Fruit fly (Drosophila melanogaster) whole organism, embryonic: ENCODE measurements around the gene Sfp23F.

Experiments
- ATbp ChIP-seq: fragments of 200-800 bp; sonication (Bioruptor generic); optimal IDR thresholded peaks from 2 replicates; lab custom pipeline; 2017; ENCODE audit warnings: missing biosample characterization, mild to moderate bottlenecking, missing genetic modification characterization, missing genetic modification reagents
- B-H1 ChIP-seq: fragments of 200-800 bp; sonication (Bioruptor generic); IDR thresholded peaks from 3 replicates; pipeline ENCODE4 v1.3.6; 2022; ENCODE audit warnings: missing biosample characterization, missing genetic modification characterization
- Blimp-1 ChIP-seq: fragments of 200-800 bp; sonication (Bioruptor generic); optimal IDR thresholded peaks from 3 replicates; lab custom pipeline; 2018; ENCODE audit warnings: missing biosample characterization, missing genetic modification characterization, mild to moderate bottlenecking, moderate library complexity, missing genetic modification reagents
- CG10147 ChIP-seq: fragments of 200-800 bp; sonication (Bioruptor generic); optimal IDR thresholded peaks from 2 replicates; lab custom pipeline; 2019; ENCODE audit warnings: missing biosample characterization, mild to moderate bottlenecking, missing genetic modification characterization, moderate library complexity
- CG13424 ChIP-seq: fragments of 200-800 bp; sonication (Bioruptor generic); optimal IDR thresholded peaks from 2 replicates; lab custom pipeline; 2019; ENCODE audit warnings: missing biosample characterization, mild to moderate bottlenecking, missing genetic modification characterization, moderate library complexity
- CG14710 ChIP-seq: fragments of 200-800 bp; sonication (Bioruptor generic); optimal IDR thresholded peaks from 3 replicates; lab custom pipeline; 2019; ENCODE audit warnings: missing biosample characterization, mild to moderate bottlenecking, missing genetic modification characterization, moderate library complexity
- CG16863 ChIP-seq: fragments of 200-800 bp; sonication (Bioruptor generic); optimal IDR thresholded peaks from 3 replicates; lab custom pipeline; 2016; ENCODE audit warnings: missing biosample characterization, missing genetic modification characterization
- CG17829 ChIP-seq: fragments of 200-800 bp; optimal IDR thresholded peaks from 2 replicates; lab custom pipeline; 2019; ENCODE audit warnings: missing biosample characterization, mild to moderate bottlenecking, missing genetic modification characterization, moderate library complexity
- CG32532 ChIP-seq: fragments of 200-800 bp; sonication (Bioruptor generic); IDR thresholded peaks from 2 replicates; pipeline ENCODE4 v1.3.6; 2022; ENCODE audit warnings: missing biosample characterization, missing genetic modification characterization
- CG33557 ChIP-seq: fragments of 200-800 bp; sonication (Bioruptor generic); optimal IDR thresholded peaks from 2 replicates; lab custom pipeline; 2019; ENCODE audit warnings: missing biosample characterization, mild to moderate bottlenecking, missing genetic modification characterization, moderate library complexity
- CG3407 ChIP-seq: fragments of 200-800 bp; sonication (Bioruptor generic); optimal IDR thresholded peaks from 2 replicates; lab custom pipeline; 2018; ENCODE audit warnings: missing biosample characterization, mild to moderate bottlenecking, missing genetic modification characterization
- CG34422 ChIP-seq: fragments of 200-800 bp; sonication (Bioruptor generic); IDR thresholded peaks from 3 replicates; pipeline ENCODE4 v1.3.6; 2022; ENCODE audit warnings: missing biosample characterization, missing genetic modification characterization
- CG3995 ChIP-seq: fragments of 200-800 bp; sonication (Bioruptor generic); optimal IDR thresholded peaks from 3 replicates; lab custom pipeline; 2016; ENCODE audit warnings: missing biosample characterization, missing genetic modification characterization
- CG43689 ChIP-seq: fragments of 200-800 bp; sonication (Bioruptor generic); IDR thresholded peaks from 2 replicates; pipeline ENCODE4 v1.3.6; 2022; ENCODE audit warnings: missing biosample characterization, missing genetic modification characterization
- CG4617 ChIP-seq: fragments of 200-800 bp; sonication (Bioruptor generic); optimal IDR thresholded peaks from 3 replicates; lab custom pipeline; 2016; ENCODE audit warnings: missing biosample characterization, missing genetic modification characterization, borderline replicate concordance
- CG6791 ChIP-seq: fragments of 200-800 bp; sonication (Bioruptor generic); IDR thresholded peaks from 3 replicates; pipeline ENCODE4 v1.3.6; 2022; ENCODE audit warnings: missing biosample characterization, missing genetic modification characterization; ENCODE audit not compliant: partially characterized antibody
- CG7839 ChIP-seq: fragments of 200-800 bp; sonication (Bioruptor generic); optimal IDR thresholded peaks from 3 replicates; lab custom pipeline; 2018; ENCODE audit warnings: missing biosample characterization, mild to moderate bottlenecking, missing genetic modification characterization, moderate library complexity
- CG8359 ChIP-seq: fragments of 200-800 bp; sonication (Bioruptor generic); optimal IDR thresholded peaks from 2 replicates; lab custom pipeline; 2017; ENCODE audit warnings: missing biosample characterization, mild to moderate bottlenecking, missing genetic modification characterization, borderline replicate concordance
- CG9609 ChIP-seq: fragments of 200-800 bp; sonication (Bioruptor generic); optimal IDR thresholded peaks from 3 replicates; lab custom pipeline; 2016; ENCODE audit warnings: missing biosample characterization, missing genetic modification characterization
- Doc2 ChIP-seq: fragments of 200-800 bp; sonication (Bioruptor generic); IDR thresholded peaks from 2 replicates; pipeline ENCODE4 v1.3.6; 2022; ENCODE audit warnings: missing biosample characterization, missing genetic modification characterization
- Ets65A ChIP-seq: fragments of 200-800 bp; sonication (Bioruptor generic); peaks from one replicate; lab custom pipeline; 2016; ENCODE audit warnings: missing biosample characterization, missing genetic modification characterization
- HLH3B ChIP-seq: fragments of 200-800 bp; sonication (Bioruptor generic); IDR thresholded peaks from 2 replicates; pipeline ENCODE4 v1.3.6; 2022; ENCODE audit warnings: missing biosample characterization, missing genetic modification characterization
- Hr51 ChIP-seq, 2 experiments: fragments of 200-800 bp; sonication (Bioruptor generic); optimal IDR thresholded peaks; 2 replicates in 1 of 2; 3 replicates in 1 of 2; lab custom pipeline; 2016 to 2018; ENCODE audit warnings: missing biosample characterization in 2 of 2, missing genetic modification characterization in 2 of 2, mild to moderate bottlenecking in 1 of 2, moderate library complexity in 1 of 2
- Mad ChIP-seq: fragments of 200-800 bp; sonication (Bioruptor generic); optimal IDR thresholded peaks from 2 replicates; lab custom pipeline; 2016; ENCODE audit warnings: missing biosample characterization, missing genetic modification characterization
- Meics ChIP-seq: fragments of 200-800 bp; sonication (Bioruptor generic); optimal IDR thresholded peaks from 2 replicates; lab custom pipeline; 2017; ENCODE audit warnings: missing biosample characterization, mild to moderate bottlenecking, missing genetic modification characterization
- Neu2 ChIP-seq: fragments of 200-800 bp; sonication (Bioruptor generic); optimal IDR thresholded peaks from 3 replicates; lab custom pipeline; 2016; ENCODE audit warnings: missing biosample characterization, missing genetic modification characterization, borderline replicate concordance
- Oaz ChIP-seq: fragments of 200-800 bp; sonication (Bioruptor generic); IDR thresholded peaks from 2 replicates; pipeline ENCODE4 v1.3.6; 2022; ENCODE audit warnings: missing biosample characterization, missing genetic modification characterization
- Pdp1 ChIP-seq, 2 experiments: fragments of 200-800 bp; sonication (Bioruptor generic); optimal IDR thresholded peaks; 3 replicates each; lab custom pipeline; 2016; ENCODE audit warnings: missing biosample characterization in 2 of 2, missing genetic modification characterization in 2 of 2, mild to moderate bottlenecking in 1 of 2, moderate library complexity in 1 of 2
- Poxn ChIP-seq: fragments of 200-800 bp; sonication (Bioruptor generic); IDR thresholded peaks from 2 replicates; pipeline ENCODE4 v1.3.6; 2022; ENCODE audit warnings: missing biosample characterization, missing genetic modification characterization
- Rfx ChIP-seq: fragments of 200-800 bp; sonication (Bioruptor generic); IDR thresholded peaks from 2 replicates; pipeline ENCODE4 v1.3.6; 2022; ENCODE audit warnings: missing biosample characterization, missing genetic modification characterization
- Rx ChIP-seq: fragments of 200-800 bp; sonication (Bioruptor generic); IDR thresholded peaks from 2 replicates; pipeline ENCODE4 v1.3.6; 2022; ENCODE audit warnings: missing biosample characterization, missing genetic modification characterization
- Ssrp ChIP-seq: fragments of 200-800 bp; sonication (Bioruptor generic); optimal IDR thresholded peaks from 2 replicates; lab custom pipeline; 2018; ENCODE audit warnings: missing biosample characterization, mild to moderate bottlenecking, missing genetic modification characterization, moderate library complexity
- abd-A ChIP-seq: fragments of 200-800 bp; sonication (Bioruptor generic); optimal IDR thresholded peaks from 3 replicates; lab custom pipeline; 2019; ENCODE audit warnings: missing biosample characterization, mild to moderate bottlenecking, missing genetic modification characterization, moderate library complexity
- ci ChIP-seq: fragments of 200-800 bp; sonication (Bioruptor generic); IDR thresholded peaks from 3 replicates; pipeline ENCODE4 v1.3.6; 2022; ENCODE audit warnings: missing biosample characterization, missing genetic modification characterization
- crol ChIP-seq: fragments of 200-800 bp; sonication (Bioruptor generic); IDR thresholded peaks from 2 replicates; pipeline ENCODE4 v1.3.6; 2022; ENCODE audit warnings: missing biosample characterization, missing genetic modification characterization
- disco-r ChIP-seq: fragments of 200-800 bp; sonication (Bioruptor generic); optimal IDR thresholded peaks from 2 replicates; lab custom pipeline; 2016; ENCODE audit warnings: missing biosample characterization, missing genetic modification characterization
- eve ChIP-seq, 2 experiments: fragments of >200 bp; optimal IDR thresholded peaks; 2 replicates each; lab custom pipeline; 2017; ENCODE audit warnings: missing biosample characterization in 2 of 2, missing genetic modification characterization in 2 of 2
- fd102C ChIP-seq: fragments of 200-800 bp; sonication (Bioruptor generic); optimal IDR thresholded peaks from 2 replicates; lab custom pipeline; 2018; ENCODE audit warnings: missing biosample characterization, mild to moderate bottlenecking, missing genetic modification characterization, moderate library complexity
- fd64A ChIP-seq: fragments of 200-800 bp; sonication (Bioruptor generic); optimal IDR thresholded peaks from 3 replicates; lab custom pipeline; 2018; ENCODE audit warnings: missing biosample characterization, mild to moderate bottlenecking, missing genetic modification characterization
- fd96Cb ChIP-seq: fragments of 200-800 bp; sonication (Bioruptor generic); optimal IDR thresholded peaks from 2 replicates; lab custom pipeline; 2018; ENCODE audit warnings: missing biosample characterization, mild to moderate bottlenecking, missing genetic modification characterization, moderate library complexity
- ken ChIP-seq: fragments of 200-800 bp; sonication (Bioruptor generic); IDR thresholded peaks from 3 replicates; pipeline ENCODE4 v1.3.6; 2022; ENCODE audit warnings: missing biosample characterization, missing genetic modification characterization
- lab ChIP-seq: fragments of 200-800 bp; sonication (Bioruptor generic); optimal IDR thresholded peaks from 3 replicates; lab custom pipeline; 2017; ENCODE audit warnings: missing biosample characterization, missing genetic modification characterization, mild to moderate bottlenecking, moderate library complexity, missing genetic modification reagents
- luna ChIP-seq: fragments of 200-800 bp; sonication (Bioruptor generic); optimal IDR thresholded peaks from 2 replicates; lab custom pipeline; 2016; ENCODE audit warnings: missing biosample characterization, missing genetic modification characterization
- maf-S ChIP-seq: fragments of 200-800 bp; sonication (Bioruptor generic); optimal IDR thresholded peaks from 2 replicates; lab custom pipeline; 2016; ENCODE audit warnings: missing biosample characterization, missing genetic modification characterization
- nmo ChIP-seq: fragments of 200-800 bp; sonication (Bioruptor generic); optimal IDR thresholded peaks from 2 replicates; lab custom pipeline; 2018; ENCODE audit warnings: missing biosample characterization, mild to moderate bottlenecking, missing genetic modification characterization, moderate library complexity
- oc ChIP-seq: fragments of 200-800 bp; sonication (Bioruptor generic); optimal IDR thresholded peaks from 2 replicates; lab custom pipeline; 2018; ENCODE audit warnings: missing biosample characterization, mild to moderate bottlenecking, missing genetic modification characterization, moderate library complexity
- ranshi ChIP-seq: fragments of 200-800 bp; sonication (Bioruptor generic); IDR thresholded peaks from 2 replicates; pipeline ENCODE4 v1.3.6; 2022; ENCODE audit warnings: missing biosample characterization, missing genetic modification characterization
- slbo ChIP-seq: fragments of 200-800 bp; sonication (Bioruptor generic); IDR thresholded peaks from 2 replicates; pipeline ENCODE4 v1.3.6; 2022; ENCODE audit warnings: missing biosample characterization, missing genetic modification characterization
- so ChIP-seq: fragments of 200-800 bp; sonication (Bioruptor generic); IDR thresholded peaks from 3 replicates; pipeline ENCODE4 v1.3.6; 2022; ENCODE audit warnings: missing biosample characterization, missing genetic modification characterization

The Sfp23F gene

dm6 chr2L:3387643-3388042, at the start of gene Sfp23F:
Gene Sfp23F (minus strand): TSS chr2L:3387743.
- TF ChIP-seq crol (GFP tag; lab: Robert Waterston, UW) = no peak
- no peak for TF ChIP-seq ken (GFP tag; lab: Robert Waterston, UW)
- no peak for TF ChIP-seq B-H1 (GFP tag; lab: Robert Waterston, UW)
- no peak for TF ChIP-seq luna
- no peak for TF ChIP-seq CG6791 (GFP tag; lab: Robert Waterston, UW)
- TF ChIP-seq ATbp (GFP tag; lab: Kevin White, UChicago) = no peak
- TF ChIP-seq, all 482 proteins: peak for 0

- TF ChIP-seq Doc2 = no peak
- peak in 1 of 2 experiments; percentile 91 for TF ChIP-seq Hr51 (GFP tag; optimal IDR thresholded peaks at IDR 0.05; lab: Kevin White, UChicago)
- peak; percentile 18 for TF ChIP-seq CG33557 (GFP tag; lab: Kevin White, UChicago)
- peak; percentile 69 for TF ChIP-seq Blimp-1 (GFP tag; lab: Kevin White, UChicago)
- no peak for TF ChIP-seq CG4617
- peak; percentile 51 for TF ChIP-seq fd96Cb
- TF ChIP-seq Poxn (GFP tag; lab: Robert Waterston, UW) = no peak
- TF ChIP-seq CG14710 (tag; lab: Kevin White, UChicago) = peak; percentile 37
- TF ChIP-seq CG3407 (GFP tag; lab: Kevin White, UChicago) = peak; percentile 45
- peak; percentile 73 for TF ChIP-seq HLH3B (GFP tag; lab: Robert Waterston, UW)
- peak; percentile 38 for TF ChIP-seq oc (tag; lab: Kevin White, UChicago)
- peak; percentile 42 for TF ChIP-seq Meics (GFP tag; lab: Kevin White, UChicago)
- TF ChIP-seq eve (GFP tag; optimal IDR thresholded peaks at IDR 0.05; lab: Kevin White, UChicago) = peak in 1 of 2 experiments; percentile 89
- TF ChIP-seq nmo (GFP tag; lab: Kevin White, UChicago) = peak; percentile 45
- TF ChIP-seq fd64A (GFP tag; lab: Kevin White, UChicago) = peak; percentile 39
- no peak for TF ChIP-seq Rfx (GFP tag; lab: Robert Waterston, UW)
- TF ChIP-seq Oaz = peak; percentile 74
- TF ChIP-seq Neu2 (GFP tag; lab: Kevin White, UChicago) = no peak
- TF ChIP-seq CG43689 (GFP tag; lab: Robert Waterston, UW) = peak; percentile 62
- TF ChIP-seq CG10147 (GFP tag; lab: Kevin White, UChicago) = peak; percentile 1
- peak; percentile 71 for TF ChIP-seq CG13424 (tag; lab: Kevin White, UChicago)
- TF ChIP-seq CG34422 (GFP tag; lab: Robert Waterston, UW) = peak; percentile 67; the same call in 2 of the 3 replicates
- TF ChIP-seq lab = peak; percentile 67
- TF ChIP-seq slbo (GFP tag; lab: Robert Waterston, UW) = no peak
- TF ChIP-seq CG9609 (GFP tag; lab: Kevin White, UChicago) = peak; percentile 11
- peak; percentile 17; the same call in 1 of the 2 replicates for TF ChIP-seq Rx (GFP tag; lab: Robert Waterston, UW)
- TF ChIP-seq abd-A (tag; lab: Kevin White, UChicago) = no peak
- TF ChIP-seq CG3995 (GFP tag; lab: Kevin White, UChicago) = no peak
- TF ChIP-seq CG8359 (GFP tag; lab: Kevin White, UChicago) = peak; percentile 32
- no peak for TF ChIP-seq Mad (GFP tag; lab: Kevin White, UChicago)
- no peak for TF ChIP-seq maf-S
- peak; percentile 91 for TF ChIP-seq ci (GFP tag; lab: Robert Waterston, UW)
- peak; percentile 41; the same call in 1 of the 2 replicates for TF ChIP-seq ranshi (GFP tag; lab: Robert Waterston, UW)
- TF ChIP-seq disco-r (GFP tag; lab: Kevin White, UChicago) = no peak
- TF ChIP-seq CG16863 (GFP tag; lab: Kevin White, UChicago) = no peak
- peak; percentile 61 for TF ChIP-seq CG7839 (tag; lab: Kevin White, UChicago)
- no peak for TF ChIP-seq fd102C (GFP tag; lab: Kevin White, UChicago)
- TF ChIP-seq Pdp1 (GFP tag; optimal IDR thresholded peaks at IDR 0.05; lab: Kevin White, UChicago) = peak; percentile 18 to 24
- TF ChIP-seq so (GFP tag; lab: Robert Waterston, UW) = peak; percentile 77
- TF ChIP-seq CG17829 (tag; lab: Kevin White, UChicago) = peak; percentile 71
- no peak for TF ChIP-seq CG32532
- TF ChIP-seq Ssrp (tag; lab: Kevin White, UChicago) = peak; percentile 25
- peak; percentile 31 for TF ChIP-seq Ets65A
Measured at dm6 chr2L:3437068-3437467, 49.5 kb upstream of the Sfp23F start.
